Fruit fly (Drosophila melanogaster): Measurements from ENCODE around the gene sicily.

The sicily gene

dm6 chrX:11920959-11921358 lies 29.4 kb downstream of the sicily start:
- TF ChIP-seq CG17801 (GFP tag; optimal IDR thresholded peaks at IDR 0.05; ENCODE audit: partially characterized antibody): peak; percentile 28

- TF ChIP-seq CG17801 (GFP tag; optimal IDR thresholded peaks at IDR 0.05; ENCODE audit: partially characterized antibody): no peak
Measured at dm6 chrX:11922650-11923237, 31.2 kb downstream of the sicily start.

DNA sequence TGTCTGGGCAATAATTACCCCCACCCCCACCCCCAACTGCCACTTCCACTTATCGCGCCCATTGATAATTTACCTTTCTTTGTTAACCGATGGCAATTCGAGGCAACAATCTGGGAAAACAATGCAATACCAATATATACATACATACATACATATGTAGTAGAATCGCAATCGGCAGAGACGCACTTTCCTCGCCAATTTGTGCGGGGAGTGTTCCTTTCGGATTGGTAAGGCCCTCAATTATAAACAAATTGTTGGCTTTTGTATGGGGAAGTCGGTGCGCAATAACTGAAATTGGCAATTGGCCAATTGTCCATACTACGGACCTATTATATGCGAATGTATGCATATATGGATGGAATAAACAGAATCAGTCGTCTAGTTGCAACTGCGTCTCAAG lies 32.2 kb downstream of the sicily start:
- no peak for TF ChIP-seq CG17801 (GFP tag; optimal IDR thresholded peaks at IDR 0.05; ENCODE audit: partially characterized antibody)

DNA sequence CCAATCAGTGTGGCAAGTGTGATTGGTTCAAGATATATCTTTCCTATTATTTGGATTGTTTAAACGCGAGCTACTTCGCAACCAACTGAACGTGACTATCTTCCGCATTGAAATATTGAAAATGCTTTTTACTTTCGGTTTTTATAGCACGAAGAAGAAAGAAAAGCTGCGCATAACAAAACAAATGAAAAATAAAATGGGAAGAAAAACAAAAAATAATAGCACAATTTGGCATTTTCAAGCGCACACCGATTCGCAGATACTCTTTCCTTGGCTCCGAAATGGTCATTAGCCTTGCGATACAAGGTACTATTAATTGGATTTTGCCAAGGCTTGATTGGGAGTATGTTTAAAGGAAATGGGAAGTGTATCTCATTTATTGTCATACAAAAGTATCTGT lies 33.0 kb downstream of the sicily start, which contains the start of gene Sclp:
Gene Sclp, minus strand, starts transcription at position 101 of the 400 bp plus-strand sequence.
- TF ChIP-seq CG17801 (GFP tag; optimal IDR thresholded peaks at IDR 0.05; ENCODE audit: partially characterized antibody): peak; percentile 7

DNA sequence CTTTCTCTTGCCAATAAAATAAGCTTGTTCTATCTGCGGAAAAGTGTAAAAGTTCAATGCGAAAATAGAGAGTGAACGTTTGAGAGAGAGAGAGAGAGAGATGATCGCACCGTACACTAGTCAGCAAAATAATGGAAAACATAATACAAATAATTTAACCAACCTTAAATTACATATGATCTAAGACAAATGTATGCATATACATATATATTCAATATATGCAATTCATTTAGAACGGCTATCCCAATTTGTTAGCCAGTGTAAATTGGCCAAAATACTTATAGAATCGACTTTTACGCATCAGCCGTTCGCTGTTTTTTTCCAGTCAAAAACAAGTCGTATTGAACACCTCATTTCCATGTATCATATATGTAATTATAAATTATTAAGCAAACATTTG lies 33.7 kb downstream of the sicily start:
- TF ChIP-seq CG17801 (GFP tag; optimal IDR thresholded peaks at IDR 0.05; ENCODE audit: partially characterized antibody): peak; percentile 16

- TF ChIP-seq CG17801 (GFP tag; optimal IDR thresholded peaks at IDR 0.05; ENCODE audit: partially characterized antibody): no peak
Measured at dm6 chrX:11930726-11931125, 39.2 kb downstream of the sicily start, which contains the start of gene Pdzd8. Gene Pdzd8, minus strand, starts transcription at chrX:11930850.

Data from ovary, adult (tissue).